Worm (Caenorhabditis elegans): Measurements from ENCODE around the gene kat-1.

kat-1 gene

ce11 chrII:7024897-7025852, 48.4 kb upstream of the kat-1 start, which contains the start of gene znf-598 (continued):
- TF ChIP-seq gei-8 (GFP tag; optimal IDR thresholded peaks at IDR 0.05) (no peak), fos-1 (tag; optimal IDR thresholded peaks at IDR 0.05) (no peak), nhr-76 (tag; optimal IDR thresholded peaks at IDR 0.05) (no peak), vab-7 (GFP tag; IDR thresholded peaks at IDR 0.05) (no peak)

- TF ChIP-seq hif-1 (tag; optimal IDR thresholded peaks at IDR 0.05) (peak in 1 of 2 experiments; percentile 26), nhr-10 (tag; optimal IDR thresholded peaks at IDR 0.05) (no peak), daf-16 (GFP tag; optimal IDR thresholded peaks at IDR 0.05) (no peak), daf-16 (tag; optimal IDR thresholded peaks at IDR 0.05) (peak; percentile 12), jun-1 (tag; optimal IDR thresholded peaks at IDR 0.05) (no peak), ZK546.5 (tag; optimal IDR thresholded peaks at IDR 0.05) (no peak)
Measured at ce11 chrII:7029524-7029923, 44.1 kb upstream of the kat-1 start.

ce11 chrII:7031137-7031697, 42.4 kb upstream of the kat-1 start:
- TF ChIP-seq pqm-1 (tag; optimal IDR thresholded peaks at IDR 0.05) (peak; percentile 70), aha-1 (tag) (peak; percentile 93), mdl-1 (tag; optimal IDR thresholded peaks at IDR 0.05) (peak in 1 of 2 experiments; percentile 14), nhr-102 (tag; optimal IDR thresholded peaks at IDR 0.05) (no peak), php-3 (GFP tag; IDR thresholded peaks at IDR 0.05) (0 out of 2 replicates have a peak, but pooled peaks have one; percentile 25), spr-1 (tag; optimal IDR thresholded peaks at IDR 0.05) (no peak), daf-16 (GFP tag; optimal IDR thresholded peaks at IDR 0.05) (no peak), daf-16 (tag; optimal IDR thresholded peaks at IDR 0.05) (peak; percentile 69), dmd-6 (GFP tag; IDR thresholded peaks at IDR 0.05) (peak; percentile 71), hlh-30 (tag; optimal IDR thresholded peaks at IDR 0.05; ENCODE audit: insufficient read depth) (peak; percentile 11), T20F7.1 (GFP tag; optimal IDR thresholded peaks at IDR 0.05) (peak; percentile 52), lin-39 (tag; optimal IDR thresholded peaks at IDR 0.05) (no peak), nhr-28 (tag; optimal IDR thresholded peaks at IDR 0.05) (peak; percentile 62), daf-12 (tag; optimal IDR thresholded peaks at IDR 0.05) (no peak), hlh-11 (tag; optimal IDR thresholded peaks at IDR 0.05) (peak; percentile 63), nhr-77 (tag; optimal IDR thresholded peaks at IDR 0.05) (peak; percentile 64), unc-62 (GFP tag; optimal IDR thresholded peaks at IDR 0.05 in 1 of 2) (peak in 1 of 2 experiments; percentile 95), unc-62 (tag; optimal IDR thresholded peaks at IDR 0.05) (no peak), dve-1 (tag; optimal IDR thresholded peaks at IDR 0.05; ENCODE audit: insufficient read depth) (peak; percentile 37)

- TF ChIP-seq F44E2.7 (GFP tag; IDR thresholded peaks at IDR 0.05) (no peak), lin-38 (GFP tag; IDR thresholded peaks at IDR 0.05) (peak; percentile 54), Y48G9A.11 (GFP tag; IDR thresholded peaks at IDR 0.05) (peak; percentile 47; the same call in 1 of the 2 replicates), daf-12 (tag; optimal IDR thresholded peaks at IDR 0.05) (no peak), saeg-2 (GFP tag; IDR thresholded peaks at IDR 0.05) (no peak), nhr-10 (tag; optimal IDR thresholded peaks at IDR 0.05) (no peak), tag-97 (GFP tag; IDR thresholded peaks at IDR 0.05) (no peak), dmd-9 (GFP tag; IDR thresholded peaks at IDR 0.05) (no peak), snpc-4 (tag; optimal IDR thresholded peaks at IDR 0.05) (no peak), Y75B8A.6 (GFP tag; IDR thresholded peaks at IDR 0.05) (no peak), unc-130 (GFP tag; optimal IDR thresholded peaks at IDR 0.05) (peak; percentile 42)
Measured at ce11 chrII:7037659-7038342, 35.8 kb upstream of the kat-1 start, which contains the start of gene cin-4. TSS of gene cin-4 (plus strand) at chrII:7038292.
